Worm (Caenorhabditis elegans) whole organism, young adult: ENCODE results near the gene sedl-1.
A peak's percentile ranks its signal among the peaks of the same experiment; 100 is the strongest.

Experiments used
- B0019.2 ChIP-seq: fragments of 200-800 bp; sonication (Bioruptor generic); conservative IDR thresholded peaks from 2 replicates; pipeline ENCODE4 v1.3.6; 2022; ENCODE audit warnings: missing genetic modification reagents, missing genetic modification characterization, missing compliant biosample characterization
- B0261.1 ChIP-seq: sonication (generic microtip); optimal IDR thresholded peaks from 2 replicates; lab custom pipeline; 2016; ENCODE audit warnings: mild to moderate bottlenecking, missing genetic modification characterization, moderate library complexity, missing compliant biosample characterization
- B0336.3 ChIP-seq: fragments of 200-800 bp; sonication (Bioruptor generic); IDR thresholded peaks from 2 replicates; pipeline ENCODE4 v1.3.6; 2022; ENCODE audit warnings: missing genetic modification characterization, missing compliant biosample characterization
- F49E8.2 ChIP-seq: sonication (generic microtip); optimal IDR thresholded peaks from 3 replicates; lab custom pipeline; 2017; ENCODE audit warnings: missing genetic modification characterization, mild to moderate bottlenecking, missing compliant biosample characterization, antibody characterized with exemption, moderate library complexity; ENCODE audit not compliant: insufficient read depth
- K11D2.4 ChIP-seq: fragments of 200-800 bp; sonication (Bioruptor generic); IDR thresholded peaks from 2 replicates; pipeline ENCODE4 v1.3.6; 2022; ENCODE audit warnings: missing genetic modification reagents, missing genetic modification characterization, missing compliant biosample characterization
- K12H6.12 ChIP-seq: fragments of 200-800 bp; sonication (Bioruptor generic); optimal IDR thresholded peaks from 2 replicates; lab custom pipeline; 2018; ENCODE audit warnings: mild to moderate bottlenecking, missing genetic modification characterization, missing compliant biosample characterization
- T07F8.4 ChIP-seq: sonication (generic microtip); optimal IDR thresholded peaks from 2 replicates; lab custom pipeline; 2016; ENCODE audit warnings: mild to moderate bottlenecking, missing genetic modification characterization, moderate library complexity, missing compliant biosample characterization
- ama-1 ChIP-seq, 3 experiments: fragments of 150-350 bp in 1 of 3; sonication (generic microtip) in 2 of 3; optimal IDR thresholded peaks; 2 replicates each; lab custom pipeline; 2014 to 2018; ENCODE audit warnings: missing biosample characterization in 2 of 3, missing genetic modification characterization in 2 of 3, missing genetic modification reagents in 2 of 3
- aptf-3 ChIP-seq: fragments of 200-800 bp; sonication (Bioruptor generic); IDR thresholded peaks from 2 replicates; pipeline ENCODE4 v1.3.6; 2022; ENCODE audit warnings: missing genetic modification characterization, missing compliant biosample characterization
- athp-1 ChIP-seq: sonication (generic microtip); optimal IDR thresholded peaks from 2 replicates; lab custom pipeline; 2017; ENCODE audit warnings: mild to moderate bottlenecking, missing genetic modification characterization, missing compliant biosample characterization
- attf-5 ChIP-seq: fragments of 200-800 bp; sonication (Bioruptor generic); optimal IDR thresholded peaks from 2 replicates; lab custom pipeline; 2018; ENCODE audit warnings: mild to moderate bottlenecking, missing genetic modification characterization, missing compliant biosample characterization
- attf-6 ChIP-seq: fragments of 200-800 bp; sonication (Bioruptor generic); IDR thresholded peaks from 2 replicates; pipeline ENCODE4 v1.3.6; 2022; ENCODE audit warnings: missing genetic modification reagents, missing genetic modification characterization, missing compliant biosample characterization
- cebp-1 ChIP-seq, 2 experiments: fragments of 200-800 bp in 1 of 2; sonication (Bioruptor generic) in 1 of 2; sonication (generic microtip) in 1 of 2; IDR thresholded peaks in 1 of 2; optimal IDR thresholded peaks in 1 of 2; 2 replicates each; pipeline versions ENCODE4 v1.3.6 to Lab custom; 2017 to 2022; ENCODE audit warnings: missing compliant biosample characterization in 2 of 2, missing genetic modification characterization in 2 of 2, mild to moderate bottlenecking in 1 of 2, missing genetic modification reagents in 1 of 2, moderate library complexity in 1 of 2
- ceh-100 ChIP-seq: fragments of 200-800 bp; sonication (Bioruptor generic); IDR thresholded peaks from 2 replicates; pipeline ENCODE4 v1.3.6; 2022; ENCODE audit warnings: missing genetic modification reagents, missing genetic modification characterization, missing compliant biosample characterization
- ceh-27 ChIP-seq: fragments of 200-800 bp; sonication (Bioruptor generic); optimal IDR thresholded peaks from 2 replicates; lab custom pipeline; 2018; ENCODE audit warnings: mild to moderate bottlenecking, missing genetic modification characterization, moderate library complexity, missing compliant biosample characterization
- ceh-40 ChIP-seq: fragments of 200-800 bp; sonication (Bioruptor generic); IDR thresholded peaks from 2 replicates; pipeline ENCODE4 v1.3.6; 2022; ENCODE audit warnings: missing genetic modification characterization, missing compliant biosample characterization
- ceh-79 ChIP-seq: sonication (generic microtip); optimal IDR thresholded peaks from 2 replicates; lab custom pipeline; 2017; ENCODE audit warnings: mild to moderate bottlenecking, missing genetic modification characterization, missing compliant biosample characterization
- chd-7 ChIP-seq: sonication (generic microtip); optimal IDR thresholded peaks from 2 replicates; lab custom pipeline; 2016; ENCODE audit warnings: mild to moderate bottlenecking, missing genetic modification characterization, moderate library complexity, missing compliant biosample characterization
- die-1 ChIP-seq: sonication (generic microtip); optimal IDR thresholded peaks from 2 replicates; lab custom pipeline; 2016; ENCODE audit warnings: missing genotype, mild to moderate bottlenecking, missing genetic modification characterization, missing compliant biosample characterization
- dpl-1 ChIP-seq: fragments of 150-350 bp; optimal IDR thresholded peaks from 2 replicates; lab custom pipeline; 2014; ENCODE audit warnings: missing biosample characterization, missing genetic modification reagents, missing genetic modification characterization
- egl-18 ChIP-seq: fragments of 200-800 bp; sonication (Bioruptor generic); IDR thresholded peaks from 2 replicates; pipeline ENCODE4 v1.3.6; 2022; ENCODE audit warnings: missing genetic modification reagents, missing genetic modification characterization, missing compliant biosample characterization
- egrh-3 ChIP-seq: fragments of 200-800 bp; sonication (Bioruptor generic); IDR thresholded peaks from 2 replicates; pipeline ENCODE4 v1.3.6; 2022; ENCODE audit warnings: missing genetic modification reagents, missing genetic modification characterization, missing compliant biosample characterization
- hlh-26 ChIP-seq: fragments of 200-800 bp; sonication (Bioruptor generic); conservative IDR thresholded peaks from 2 replicates; pipeline ENCODE4 v1.3.6; 2022; ENCODE audit warnings: missing genetic modification reagents, missing genetic modification characterization, missing compliant biosample characterization
- let-607 ChIP-seq, 2 experiments: fragments of 200-800 bp in 1 of 2; sonication (Bioruptor generic) in 1 of 2; sonication (generic microtip) in 1 of 2; optimal IDR thresholded peaks; 2 replicates each; lab custom pipeline; 2016 to 2018; ENCODE audit warnings: mild to moderate bottlenecking in 2 of 2, missing compliant biosample characterization in 2 of 2, missing genetic modification characterization in 2 of 2, moderate library complexity in 2 of 2, missing genotype in 1 of 2
- lir-1 ChIP-seq: fragments of 200-800 bp; sonication (Bioruptor generic); conservative IDR thresholded peaks from 2 replicates; pipeline ENCODE4 v1.3.6; 2022; ENCODE audit warnings: missing genetic modification reagents, missing genetic modification characterization, missing compliant biosample characterization
- lsy-27 ChIP-seq: sonication (generic microtip); optimal IDR thresholded peaks from 2 replicates; lab custom pipeline; 2017; ENCODE audit warnings: missing genetic modification characterization, mild to moderate bottlenecking, missing compliant biosample characterization, antibody characterized with exemption, missing genotype, borderline replicate concordance; ENCODE audit not compliant: insufficient read depth
- madf-10 ChIP-seq: sonication (generic microtip); optimal IDR thresholded peaks from 2 replicates; lab custom pipeline; 2016; ENCODE audit warnings: mild to moderate bottlenecking, missing genetic modification characterization, missing compliant biosample characterization
- madf-3 ChIP-seq: fragments of 200-800 bp; sonication (Bioruptor generic); IDR thresholded peaks from 2 replicates; pipeline ENCODE4 v1.3.6; 2022; ENCODE audit warnings: missing genetic modification reagents, missing genetic modification characterization, missing compliant biosample characterization
- mel-28 ChIP-seq: sonication (generic microtip); optimal IDR thresholded peaks from 2 replicates; lab custom pipeline; 2016; ENCODE audit warnings: borderline replicate concordance, mild to moderate bottlenecking, missing genetic modification characterization, missing compliant biosample characterization
- nhr-179 ChIP-seq: sonication (generic microtip); optimal IDR thresholded peaks from 2 replicates; lab custom pipeline; 2016; ENCODE audit warnings: mild to moderate bottlenecking, missing genetic modification characterization, missing compliant biosample characterization
- nhr-27 ChIP-seq: fragments of 200-800 bp; sonication (Bioruptor generic); optimal IDR thresholded peaks from 2 replicates; lab custom pipeline; 2018; ENCODE audit warnings: mild to moderate bottlenecking, missing genetic modification characterization, moderate library complexity, missing compliant biosample characterization
- nhr-80 ChIP-seq: sonication (generic microtip); optimal IDR thresholded peaks from 2 replicates; lab custom pipeline; 2016; ENCODE audit warnings: missing genetic modification characterization, missing compliant biosample characterization
- sdz-38 ChIP-seq: sonication (generic microtip); optimal IDR thresholded peaks from 2 replicates; lab custom pipeline; 2016; ENCODE audit warnings: missing genotype, missing genetic modification characterization, missing compliant biosample characterization
- snpc-1.1 ChIP-seq: sonication (generic microtip); optimal IDR thresholded peaks from 2 replicates; lab custom pipeline; 2017; ENCODE audit warnings: missing genetic modification characterization, mild to moderate bottlenecking, missing compliant biosample characterization, antibody characterized with exemption, moderate library complexity, missing genotype, missing genetic modification reagents; ENCODE audit not compliant: insufficient read depth
- snpc-3.4 ChIP-seq: sonication (generic microtip); optimal IDR thresholded peaks from 2 replicates; lab custom pipeline; 2017; ENCODE audit warnings: missing genetic modification characterization, mild to moderate bottlenecking, missing compliant biosample characterization, antibody characterized with exemption, moderate library complexity, missing genotype, missing genetic modification reagents
- snpc-4 ChIP-seq, 5 experiments: fragments of 150-350 bp in 1 of 5; sonication (generic microtip) in 4 of 5; optimal IDR thresholded peaks; 2 replicates each; lab custom pipeline; 2014 to 2018; ENCODE audit warnings: missing genetic modification characterization in 5 of 5, missing biosample characterization in 3 of 5, antibody characterized with exemption in 2 of 5, mild to moderate bottlenecking in 2 of 5, missing compliant biosample characterization in 2 of 5, missing genotype in 2 of 5, moderate library complexity in 2 of 5, missing genetic modification reagents in 1 of 5
- sptf-2 ChIP-seq: fragments of 200-800 bp; sonication (Bioruptor generic); optimal IDR thresholded peaks from 2 replicates; lab custom pipeline; 2018; ENCODE audit warnings: mild to moderate bottlenecking, missing genetic modification characterization, missing compliant biosample characterization
- unc-62 ChIP-seq: fragments of 150-350 bp; optimal IDR thresholded peaks from 2 replicates; lab custom pipeline; 2014; ENCODE audit warnings: missing biosample characterization, missing genetic modification reagents, missing genetic modification characterization
- zfh-2 ChIP-seq: fragments of 200-800 bp; sonication (Bioruptor generic); conservative IDR thresholded peaks from 2 replicates; pipeline ENCODE4 v1.3.6; 2022; ENCODE audit warnings: missing genetic modification reagents, missing genetic modification characterization, missing compliant biosample characterization

Gene sedl-1

DNA sequence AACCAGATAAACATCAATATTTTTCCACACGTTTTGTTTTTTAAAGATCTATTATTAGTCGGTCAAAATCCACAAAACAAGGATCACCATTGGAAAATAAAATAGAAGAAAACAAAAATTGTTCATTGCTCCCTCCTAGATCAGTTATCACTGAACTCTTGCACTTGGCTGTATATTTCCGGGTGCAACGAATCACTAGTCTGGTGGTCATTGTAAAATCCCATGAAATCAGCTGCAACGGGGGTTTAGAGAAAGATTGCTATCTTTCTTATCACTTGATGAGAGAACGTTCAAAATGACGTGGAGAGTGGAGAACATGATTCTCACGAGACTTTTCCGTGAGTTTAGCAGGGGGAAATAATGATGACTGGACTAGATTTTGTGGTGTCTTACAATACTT is 44.3 kb downstream of the sedl-1 start (continued):
- TF ChIP-seq madf-10 (no peak), snpc-4 (GFP tag; optimal IDR thresholded peaks at IDR 0.05; lab: Kevin White, UChicago) (no peak), snpc-4 (tag; optimal IDR thresholded peaks at IDR 0.05; lab: Kevin White, UChicago) (no peak)
- TF ChIP-seq, all 124 proteins: peak for 7

- TF ChIP-seq unc-62 (GFP tag; lab: Kevin White, UChicago) = no peak
- TF ChIP-seq snpc-3.4 (tag; lab: Kevin White, UChicago) = no peak
- no peak for TF ChIP-seq hlh-26 (GFP tag; lab: Robert Waterston, UW)
- TF ChIP-seq lsy-27 = no peak
- no peak for TF ChIP-seq egrh-3 (GFP tag; lab: Robert Waterston, UW)
- no peak for TF ChIP-seq ceh-79 (tag; lab: Kevin White, UChicago)
- no peak for TF ChIP-seq ama-1 (optimal IDR thresholded peaks at IDR 0.05; lab: Kevin White, UChicago)
- TF ChIP-seq ama-1 (GFP tag; optimal IDR thresholded peaks at IDR 0.05; lab: Kevin White, UChicago) = no peak
- TF ChIP-seq let-607 (tag; optimal IDR thresholded peaks at IDR 0.05; lab: Kevin White, UChicago) = no peak
- TF ChIP-seq zfh-2 (GFP tag; lab: Robert Waterston, UW) = no peak
- TF ChIP-seq attf-6 = no peak
These were observed 45.6 kb downstream of the sedl-1 start for ce11 chrX:1394437-1394836.

DNA sequence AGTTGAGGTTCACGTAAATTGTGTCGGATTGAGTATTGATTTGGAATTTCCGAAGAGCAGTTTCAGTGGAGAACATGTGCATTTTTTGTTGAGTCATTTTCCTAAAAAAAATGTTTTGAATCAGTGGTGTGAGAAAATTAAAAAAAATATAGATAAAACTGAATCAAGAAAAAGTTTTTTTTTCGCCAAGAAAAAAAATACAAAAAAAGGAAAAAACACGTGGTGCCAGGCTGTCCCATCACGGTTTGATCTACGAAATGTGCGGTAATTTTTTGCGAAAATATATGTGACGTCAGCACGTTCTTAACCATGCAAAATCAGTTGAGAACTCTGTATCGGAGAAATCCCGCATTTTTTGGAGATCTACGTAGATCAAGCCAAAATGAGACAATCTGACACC is 46.2 kb downstream of the sedl-1 start, which contains the start of gene F56C3.9:
Gene F56C3.9 (minus strand): TSS at position 101 of the 400 bp plus-strand sequence.
- TF ChIP-seq die-1 (tag; lab: Kevin White, UChicago) (no peak), egl-18 (GFP tag; lab: Robert Waterston, UW) (no peak), nhr-179 (tag; lab: Kevin White, UChicago) (no peak), aptf-3 (no peak)

DNA sequence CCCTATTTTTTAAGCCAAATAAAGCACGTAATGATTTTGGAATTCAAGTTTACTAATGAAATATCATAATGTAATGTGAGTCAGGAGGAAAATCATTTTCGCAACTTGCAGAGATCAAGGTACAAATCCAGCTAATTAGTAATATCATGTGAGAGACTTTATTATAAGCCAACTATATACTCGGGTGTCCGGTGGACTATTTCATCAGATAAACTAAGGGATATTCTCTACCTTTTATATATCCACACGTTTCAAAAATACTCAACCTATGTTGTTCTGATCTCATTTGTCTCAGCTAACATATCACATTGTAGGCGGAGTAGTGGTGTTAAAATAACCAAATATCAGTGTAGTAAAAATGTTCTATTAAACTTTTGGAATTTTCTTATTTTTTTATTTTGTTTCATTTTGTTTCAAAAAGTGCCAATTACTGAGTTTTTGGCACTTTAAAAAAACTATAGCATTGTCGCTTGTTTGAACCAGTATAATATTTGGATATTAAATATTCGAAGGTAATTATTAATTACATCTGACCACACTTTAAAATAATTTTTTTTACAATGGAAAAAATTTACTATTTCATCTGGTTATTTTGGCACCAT is 50.6 kb downstream of the sedl-1 start:
- no peak for TF ChIP-seq snpc-1.1 (tag; lab: Kevin White, UChicago)
- TF ChIP-seq nhr-179 (tag; lab: Kevin White, UChicago) = peak; percentile 25
- TF ChIP-seq madf-10 = peak; percentile 91
- peak; percentile 47 for TF ChIP-seq B0261.1 (tag; lab: Kevin White, UChicago)
- TF ChIP-seq B0019.2 = no peak
- no peak for TF ChIP-seq athp-1 (tag; lab: Kevin White, UChicago)
- no peak for TF ChIP-seq madf-3
- TF ChIP-seq attf-5 (GFP tag; lab: Kevin White, UChicago) = no peak
- TF ChIP-seq nhr-80 (tag; lab: Kevin White, UChicago) = peak; percentile 66
- TF ChIP-seq lir-1 = no peak
- no peak for TF ChIP-seq F49E8.2 (tag; lab: Kevin White, UChicago)
- peak; percentile 74 for TF ChIP-seq K12H6.12
- TF ChIP-seq snpc-4 (GFP tag; optimal IDR thresholded peaks at IDR 0.05; lab: Kevin White, UChicago) = no peak
- TF ChIP-seq snpc-4 (tag; optimal IDR thresholded peaks at IDR 0.05; lab: Kevin White, UChicago) = peak; percentile 41 to 81 (median 69)
- TF ChIP-seq cebp-1 (GFP tag; IDR thresholded peaks at IDR 0.05; lab: Robert Waterston, UW) = no peak
- peak; percentile 93 for TF ChIP-seq cebp-1 (tag; optimal IDR thresholded peaks at IDR 0.05; lab: Kevin White, UChicago)
- peak; percentile 95 for TF ChIP-seq B0336.3
- TF ChIP-seq ceh-27 (GFP tag; lab: Kevin White, UChicago) = peak; percentile 95
- no peak for TF ChIP-seq sptf-2 (GFP tag; lab: Kevin White, UChicago)
- no peak for TF ChIP-seq die-1 (tag; lab: Kevin White, UChicago)
- peak; percentile 68 for TF ChIP-seq T07F8.4 (tag; lab: Kevin White, UChicago)
- no peak for TF ChIP-seq sdz-38 (tag; lab: Kevin White, UChicago)
- peak; percentile 96 for TF ChIP-seq K11D2.4 (GFP tag; lab: Robert Waterston, UW)
- no peak for TF ChIP-seq mel-28
- TF ChIP-seq chd-7 (tag; lab: Kevin White, UChicago) = peak; percentile 62
- no peak for TF ChIP-seq ceh-40
- no peak for TF ChIP-seq attf-6
- no peak for TF ChIP-seq zfh-2 (GFP tag; lab: Robert Waterston, UW)
- no peak for TF ChIP-seq nhr-27 (tag; lab: Kevin White, UChicago)
- TF ChIP-seq ceh-100 (GFP tag; lab: Robert Waterston, UW) = no peak; the same call in 1 of the 2 replicates
- TF ChIP-seq dpl-1 (GFP tag; lab: Kevin White, UChicago) = no peak
